Fruit fly (Drosophila melanogaster): ENCODE data around the gene Zip89B.

DNA sequence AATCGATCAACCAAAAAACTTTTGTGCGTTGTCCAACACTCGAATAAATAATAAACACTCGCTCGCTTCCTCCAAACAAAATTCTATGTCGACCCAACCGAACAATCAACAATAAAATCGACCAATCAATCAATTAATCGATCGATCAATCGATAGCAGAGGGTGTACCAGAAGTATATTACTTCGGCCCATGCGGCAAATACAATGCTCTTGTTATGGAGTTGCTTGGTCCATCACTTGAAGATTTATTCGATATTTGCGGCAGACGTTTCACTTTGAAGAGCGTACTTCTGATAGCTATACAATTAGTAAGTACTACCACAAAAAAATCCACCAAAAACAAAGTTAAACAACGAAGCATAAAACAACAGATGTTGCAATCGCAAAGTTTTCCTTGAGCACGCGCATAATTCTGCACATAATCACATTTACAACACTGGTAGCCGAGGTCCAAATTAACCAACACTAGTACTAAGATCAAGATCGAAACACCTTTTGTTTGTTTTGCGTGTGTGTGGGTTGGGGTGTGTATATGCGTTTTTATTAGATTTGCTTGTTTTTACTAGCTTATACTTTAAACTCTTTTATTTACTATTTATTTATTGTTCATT lies 9.9 kb upstream of the Zip89B start:
- TF ChIP-seq CG6854 (GFP tag; optimal IDR thresholded peaks at IDR 0.05) (no peak), fd59A (GFP tag; optimal IDR thresholded peaks at IDR 0.05) (no peak), esn (GFP tag; optimal IDR thresholded peaks at IDR 0.05) (no peak), CG32006 (GFP tag; optimal IDR thresholded peaks at IDR 0.05) (no peak), CG3919 (GFP tag; optimal IDR thresholded peaks at IDR 0.05) (no peak), CG1621 (tag; optimal IDR thresholded peaks at IDR 0.05) (no peak), cyc (GFP tag; optimal IDR thresholded peaks at IDR 0.05) (no peak), dac (GFP tag; optimal IDR thresholded peaks at IDR 0.05) (no peak), CG3032 (tag; optimal IDR thresholded peaks at IDR 0.05) (no peak)
